Fruit fly (Drosophila melanogaster) whole organism: ENCODE measurements around the gene Pde1c.

ENCODE experiments used
- CG8478 ChIP-seq: fragments of >200 bp; optimal IDR thresholded peaks from 2 replicates; lab custom pipeline; 2018; ENCODE audit warnings: inconsistent platforms
- psq ChIP-seq: fragments of >200 bp; optimal IDR thresholded peaks from 2 replicates; lab custom pipeline; 2017
- usp ChIP-seq: fragments of >200 bp; optimal IDR thresholded peaks from 2 replicates; lab custom pipeline; 2017; ENCODE audit warnings: missing biosample characterization, missing genetic modification characterization, mixed read lengths

- TF ChIP-seq CG8478 (no peak), usp (GFP tag; lab: Kevin White, UChicago) (no peak), psq (lab: Kevin White, UChicago) (no peak)
Observed at dm6 chr2L:11960909-11961308, 32.5 kb upstream of the Pde1c start.
